Fruit fly (Drosophila melanogaster): ENCODE measurements around the gene CalpC.
A peak's percentile ranks its signal among the peaks of the same experiment; 100 is the strongest.

The CalpC gene

DNA sequence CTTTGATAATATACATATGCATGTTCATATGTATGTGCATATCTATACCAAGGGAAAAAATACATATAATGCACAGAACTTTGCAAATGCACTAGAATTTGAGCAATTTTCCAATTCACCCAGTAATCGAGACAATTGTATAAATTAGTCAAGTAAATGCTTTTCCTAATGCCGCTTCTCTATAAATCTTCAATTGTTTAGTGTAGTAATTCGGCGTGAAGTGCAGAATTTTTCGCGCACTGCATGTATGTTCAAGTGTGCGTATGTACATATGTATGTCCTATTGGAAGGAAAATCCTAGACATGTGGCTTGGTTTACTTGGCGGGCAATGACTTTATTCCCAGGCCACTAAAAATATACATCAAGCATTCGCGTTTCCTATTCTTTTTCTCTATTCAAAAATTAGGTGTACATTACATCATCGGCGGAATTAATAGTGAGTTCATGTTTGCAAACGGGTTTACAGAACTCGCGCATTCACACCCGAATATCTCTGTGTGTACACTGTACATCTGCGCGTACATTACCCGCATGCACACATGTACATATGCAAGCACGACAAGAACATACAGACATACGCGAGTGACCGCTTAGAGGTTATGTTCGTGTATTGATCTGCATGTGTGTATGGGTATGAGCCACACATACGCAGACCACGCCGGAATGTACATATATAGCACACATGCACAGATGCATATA lies 6.6 kb upstream of the CalpC start (continued):
- TF ChIP-seq CG3065 (GFP tag; optimal IDR thresholded peaks at IDR 0.05) (no peak), crol (GFP tag; IDR thresholded peaks at IDR 0.05) (no peak), gcm (GFP tag; optimal IDR thresholded peaks at IDR 0.05) (peak; percentile 84), CG7745 (tag; optimal IDR thresholded peaks at IDR 0.05) (no peak), CG9609 (GFP tag; optimal IDR thresholded peaks at IDR 0.05) (no peak), nom (GFP tag; optimal IDR thresholded peaks at IDR 0.05) (peak; percentile 19), CG12155 (GFP tag; optimal IDR thresholded peaks at IDR 0.05) (no peak), CG7963 (GFP tag; IDR thresholded peaks at IDR 0.05; ENCODE audit: partially characterized antibody) (no peak), fd96Cb (tag; optimal IDR thresholded peaks at IDR 0.05) (no peak), CG12769 (tag; optimal IDR thresholded peaks at IDR 0.05) (peak; percentile 6), CrebB (tag; optimal IDR thresholded peaks at IDR 0.05) (no peak), klu (GFP tag; IDR thresholded peaks at IDR 0.05) (no peak), CG7987 (GFP tag; optimal IDR thresholded peaks at IDR 0.05) (peak; percentile 35), Ada2b (GFP tag; IDR thresholded peaks at IDR 0.05) (no peak), CG9215 (GFP tag; IDR thresholded peaks at IDR 0.05) (no peak), yki (optimal IDR thresholded peaks at IDR 0.05) (no peak), CG6813 (GFP tag; optimal IDR thresholded peaks at IDR 0.05) (peak; percentile 5), peb (GFP tag; IDR thresholded peaks at IDR 0.05) (no peak), YL-1 (GFP tag; optimal IDR thresholded peaks at IDR 0.05) (peak; percentile 22), CG7372 (GFP tag; IDR thresholded peaks at IDR 0.05) (no peak), CG11695 (GFP tag; IDR thresholded peaks at IDR 0.05) (no peak), CG5953 (GFP tag; IDR thresholded peaks at IDR 0.05) (no peak), trem (tag; optimal IDR thresholded peaks at IDR 0.05) (no peak), croc (GFP tag; conservative IDR thresholded peaks at IDR 0.05) (no peak), onecut (GFP tag; IDR thresholded peaks at IDR 0.05) (peak; percentile 78), nerfin-2 (GFP tag; IDR thresholded peaks at IDR 0.05; ENCODE audit: partially characterized antibody) (no peak), Vsx1 (GFP tag; optimal IDR thresholded peaks at IDR 0.05) (no peak), CG12942 (GFP tag; optimal IDR thresholded peaks at IDR 0.05) (no peak), bowl (GFP tag; IDR thresholded peaks at IDR 0.05) (no peak), Hmx (GFP tag; optimal IDR thresholded peaks at IDR 0.05) (no peak), Atf6 (GFP tag; IDR thresholded peaks at IDR 0.05) (no peak), Six4 (GFP tag; optimal IDR thresholded peaks at IDR 0.05) (no peak), CG18011 (GFP tag; optimal IDR thresholded peaks at IDR 0.05) (no peak), B-H2 (GFP tag; optimal IDR thresholded peaks at IDR 0.05) (peak; percentile 40), NfI (GFP tag; optimal IDR thresholded peaks at IDR 0.05) (no peak), fd3F (GFP tag; optimal IDR thresholded peaks at IDR 0.05) (no peak), CG6791 (GFP tag; IDR thresholded peaks at IDR 0.05; ENCODE audit: partially characterized antibody) (peak; percentile 64; the same call in 2 of the 3 replicates), Med (GFP tag) (peak; percentile 51), CG8478 (optimal IDR thresholded peaks at IDR 0.05) (no peak), BtbVII (GFP tag; optimal IDR thresholded peaks at IDR 0.05) (no peak), chinmo (GFP tag; IDR thresholded peaks at IDR 0.05; ENCODE audit: partially characterized antibody) (peak; percentile 99), vvl (GFP tag; IDR thresholded peaks at IDR 0.05) (no peak), CG10274 (GFP tag; optimal IDR thresholded peaks at IDR 0.05) (no peak), sens (GFP tag) (peak; percentile 69), CG8281 (tag; optimal IDR thresholded peaks at IDR 0.05) (no peak), Atf-2 (GFP tag; optimal IDR thresholded peaks at IDR 0.05) (no peak), CG2129 (GFP tag; IDR thresholded peaks at IDR 0.05; ENCODE audit: partially characterized antibody) (no peak), hkb (optimal IDR thresholded peaks at IDR 0.05) (no peak), hkb (GFP tag; IDR thresholded peaks at IDR 0.05) (no peak; the same call in 1 of the 2 replicates), kni (GFP tag; optimal IDR thresholded peaks at IDR 0.05) (peak; percentile 79), Hey (tag; optimal IDR thresholded peaks at IDR 0.05) (no peak)
